Fruit fly (Drosophila melanogaster): Measurements from ENCODE around the gene CG10660.

CG10660 gene

dm6 chr3L:12515691-12516455 is 25.4 kb upstream of the CG10660 start:
- no peak for TF ChIP-seq EcR (GFP tag; optimal IDR thresholded peaks at IDR 0.05)
- TF ChIP-seq Dll (optimal IDR thresholded peaks at IDR 0.05): peak; percentile 43

- TF ChIP-seq usp (GFP tag; optimal IDR thresholded peaks at IDR 0.05) (no peak), Dll (optimal IDR thresholded peaks at IDR 0.05) (no peak), psq (optimal IDR thresholded peaks at IDR 0.05) (no peak), EcR (GFP tag; optimal IDR thresholded peaks at IDR 0.05) (no peak), pan (optimal IDR thresholded peaks at IDR 0.05) (no peak), CG8478 (optimal IDR thresholded peaks at IDR 0.05) (no peak)
These were observed 24.3 kb upstream of the CG10660 start, which contains the start of the genes sti and tral for dm6 chr3L:12514762-12515215. TSS of gene sti (minus strand) at chr3L:12514815. TSS of gene tral (plus strand) at chr3L:12515059.

dm6 chr3L:12507571-12507970 is 17.1 kb upstream of the CG10660 start, which contains the start of gene CG10654:
TSS of gene CG10654 (minus strand) at chr3L:12507840.
- no peak for TF ChIP-seq EcR (GFP tag; optimal IDR thresholded peaks at IDR 0.05)
- no peak for TF ChIP-seq usp (GFP tag; optimal IDR thresholded peaks at IDR 0.05)
- TF ChIP-seq CG8478 (optimal IDR thresholded peaks at IDR 0.05): no peak
- TF ChIP-seq psq (optimal IDR thresholded peaks at IDR 0.05): no peak
- TF ChIP-seq Dll (optimal IDR thresholded peaks at IDR 0.05): no peak
- TF ChIP-seq pan (optimal IDR thresholded peaks at IDR 0.05): no peak

- TF ChIP-seq EcR (GFP tag; optimal IDR thresholded peaks at IDR 0.05) (no peak), Dll (optimal IDR thresholded peaks at IDR 0.05) (no peak), usp (GFP tag; optimal IDR thresholded peaks at IDR 0.05) (no peak), pan (optimal IDR thresholded peaks at IDR 0.05) (no peak), psq (optimal IDR thresholded peaks at IDR 0.05) (no peak), CG8478 (optimal IDR thresholded peaks at IDR 0.05) (no peak)
These were observed 16.6 kb upstream of the CG10660 start for dm6 chr3L:12506963-12507552.

- TF ChIP-seq psq (optimal IDR thresholded peaks at IDR 0.05): no peak
- no peak for TF ChIP-seq CG8478 (optimal IDR thresholded peaks at IDR 0.05)
- TF ChIP-seq usp (GFP tag; optimal IDR thresholded peaks at IDR 0.05): no peak
These were observed 15.5 kb upstream of the CG10660 start for dm6 chr3L:12505990-12506389.

- TF ChIP-seq CG8478 (optimal IDR thresholded peaks at IDR 0.05) (no peak), usp (GFP tag; optimal IDR thresholded peaks at IDR 0.05) (no peak), pan (optimal IDR thresholded peaks at IDR 0.05) (no peak)
These were observed 13.6 kb upstream of the CG10660 start, which contains the start of the genes CG10646 and vih for dm6 chr3L:12503865-12504650. TSS of gene CG10646 (minus strand) at chr3L:12503894. TSS of gene vih (plus strand) at chr3L:12504292.

dm6 chr3L:12501249-12501648 is 10.8 kb upstream of the CG10660 start, which contains the start of the genes CG10638 and CG10681:
TSS of gene CG10638 (minus strand) at chr3L:12501311.
TSS of gene CG10681 (plus strand) at chr3L:12501513.
- TF ChIP-seq pan (optimal IDR thresholded peaks at IDR 0.05) (no peak), CG8478 (optimal IDR thresholded peaks at IDR 0.05) (no peak), EcR (GFP tag; optimal IDR thresholded peaks at IDR 0.05) (no peak), psq (optimal IDR thresholded peaks at IDR 0.05) (no peak), Dll (optimal IDR thresholded peaks at IDR 0.05) (no peak), usp (GFP tag; optimal IDR thresholded peaks at IDR 0.05) (no peak)

dm6 chr3L:12496428-12497344 is 6.2 kb upstream of the CG10660 start, which contains the start of gene CG10657:
TSS of gene CG10657 (minus strand) at chr3L:12497216.
- TF ChIP-seq Dll (optimal IDR thresholded peaks at IDR 0.05) (no peak), pan (optimal IDR thresholded peaks at IDR 0.05) (no peak), usp (GFP tag; optimal IDR thresholded peaks at IDR 0.05) (no peak), EcR (GFP tag; optimal IDR thresholded peaks at IDR 0.05) (no peak), psq (optimal IDR thresholded peaks at IDR 0.05) (no peak), CG8478 (optimal IDR thresholded peaks at IDR 0.05) (no peak)

- TF ChIP-seq CG8478 (optimal IDR thresholded peaks at IDR 0.05): no peak
- TF ChIP-seq pan (optimal IDR thresholded peaks at IDR 0.05): no peak
- no peak for TF ChIP-seq Dll (optimal IDR thresholded peaks at IDR 0.05)
- TF ChIP-seq EcR (GFP tag; optimal IDR thresholded peaks at IDR 0.05): no peak
- no peak for TF ChIP-seq usp (GFP tag; optimal IDR thresholded peaks at IDR 0.05)
- no peak for TF ChIP-seq psq (optimal IDR thresholded peaks at IDR 0.05)
These were observed 4.8 kb upstream of the CG10660 start for dm6 chr3L:12495312-12495725.

- TF ChIP-seq CG8478 (optimal IDR thresholded peaks at IDR 0.05) (no peak), Dll (optimal IDR thresholded peaks at IDR 0.05) (no peak), EcR (GFP tag; optimal IDR thresholded peaks at IDR 0.05) (no peak), usp (GFP tag; optimal IDR thresholded peaks at IDR 0.05) (no peak), pan (optimal IDR thresholded peaks at IDR 0.05) (no peak), psq (optimal IDR thresholded peaks at IDR 0.05) (no peak)
These were observed 3.8 kb upstream of the CG10660 start for dm6 chr3L:12494273-12494672.

- TF ChIP-seq EcR (GFP tag; optimal IDR thresholded peaks at IDR 0.05) (peak in 1 of 2 experiments; percentile 16), pan (optimal IDR thresholded peaks at IDR 0.05) (no peak), psq (optimal IDR thresholded peaks at IDR 0.05) (no peak), Dll (optimal IDR thresholded peaks at IDR 0.05) (peak; percentile 98)
These were observed 524 bp downstream of the CG10660 start for dm6 chr3L:12489952-12490351.
